Worm (Caenorhabditis elegans): ENCODE measurements around the gene F53F4.11.

DNA sequence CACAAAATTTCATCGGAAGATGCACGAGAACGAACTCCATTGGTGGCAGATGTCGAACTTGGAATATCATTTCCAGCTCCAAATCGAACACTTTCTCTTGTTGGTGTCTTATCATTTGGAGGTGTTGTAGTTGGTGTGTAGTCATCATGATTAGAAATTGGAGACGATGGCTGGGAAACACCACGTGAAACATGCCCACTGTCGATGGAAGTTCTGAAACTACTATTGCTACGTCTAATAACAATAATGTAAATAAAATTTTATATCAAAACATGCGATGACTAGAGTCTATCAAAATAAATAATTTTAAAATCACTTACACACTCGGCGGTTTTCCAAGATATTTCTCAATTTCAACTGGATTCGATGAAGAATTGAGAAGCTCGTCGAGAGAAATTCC, 28.0 kb upstream of the F53F4.11 start:
- no peak for TF ChIP-seq dao-5 (tag; optimal IDR thresholded peaks at IDR 0.05)
- TF ChIP-seq him-1 (tag; optimal IDR thresholded peaks at IDR 0.05), result no peak

All from whole organism, L4/young adult.